Worm (Caenorhabditis elegans) whole organism, early embryonic: Measurements from ENCODE around the gene T12G3.11.

ENCODE experiments used
- B0310.2 ChIP-seq: sonication (generic microtip); optimal IDR thresholded peaks from 2 replicates; lab custom pipeline; 2016; ENCODE audit warnings: mild to moderate bottlenecking, missing genetic modification characterization, missing compliant biosample characterization
- F13C5.2 ChIP-seq: sonication (generic microtip); optimal IDR thresholded peaks from 2 replicates; lab custom pipeline; 2017; ENCODE audit warnings: mild to moderate bottlenecking, missing genetic modification characterization, inconsistent platforms, missing compliant biosample characterization
- aly-1 ChIP-seq: sonication (generic microtip); optimal IDR thresholded peaks from 2 replicates; lab custom pipeline; 2016; ENCODE audit warnings: missing genetic modification characterization, missing compliant biosample characterization
- ama-1 ChIP-seq: fragments of 150-350 bp; optimal IDR thresholded peaks from 2 replicates; lab custom pipeline; 2014
- ceh-13 ChIP-seq: fragments of 200-800 bp; sonication (Bioruptor generic); optimal IDR thresholded peaks from 2 replicates; lab custom pipeline; 2018; ENCODE audit warnings: mild to moderate bottlenecking, missing genetic modification characterization, missing compliant biosample characterization
- ceh-36 ChIP-seq: sonication (generic microtip); optimal IDR thresholded peaks from 2 replicates; lab custom pipeline; 2016; ENCODE audit warnings: missing genetic modification characterization, inconsistent platforms, missing compliant biosample characterization
- ets-7 ChIP-seq: sonication (generic microtip); optimal IDR thresholded peaks from 2 replicates; lab custom pipeline; 2016; ENCODE audit warnings: missing genotype, missing genetic modification characterization, missing compliant biosample characterization
- flt-1 ChIP-seq: fragments of 200-800 bp; sonication (Bioruptor generic); IDR thresholded peaks from 2 replicates; pipeline ENCODE4 v1.3.6; 2022; ENCODE audit warnings: missing genetic modification characterization, missing compliant biosample characterization
- hmbx-1 ChIP-seq: sonication (generic microtip); optimal IDR thresholded peaks from 2 replicates; lab custom pipeline; 2016; ENCODE audit warnings: mild to moderate bottlenecking, missing genetic modification characterization, missing compliant biosample characterization
- hmg-4 ChIP-seq: fragments of 200-800 bp; sonication (Bioruptor generic); optimal IDR thresholded peaks from 2 replicates; lab custom pipeline; 2018; ENCODE audit warnings: mild to moderate bottlenecking, missing genetic modification characterization, missing compliant biosample characterization
- hnd-1 ChIP-seq: sonication (generic microtip); optimal IDR thresholded peaks from 2 replicates; lab custom pipeline; 2016; ENCODE audit warnings: missing genetic modification characterization, missing compliant biosample characterization
- pes-1 ChIP-seq: fragments of 200-800 bp; sonication (Bioruptor generic); IDR thresholded peaks from 2 replicates; pipeline ENCODE4 v1.3.6; 2022; ENCODE audit warnings: missing genetic modification reagents, missing genetic modification characterization, missing compliant biosample characterization
- scrt-1 ChIP-seq: fragments of 200-800 bp; sonication (Bioruptor generic); IDR thresholded peaks from 2 replicates; pipeline ENCODE4 v1.3.6; 2022; ENCODE audit warnings: missing genetic modification characterization, missing compliant biosample characterization
- sea-1 ChIP-seq: fragments of 200-800 bp; sonication (Bioruptor generic); conservative IDR thresholded peaks from 2 replicates; pipeline ENCODE4 v1.3.6; 2022; ENCODE audit warnings: missing genetic modification characterization, missing compliant biosample characterization
- tbx-11 ChIP-seq: fragments of 200-800 bp; sonication (Bioruptor generic); IDR thresholded peaks from 2 replicates; pipeline ENCODE4 v1.3.6; 2022; ENCODE audit warnings: missing genetic modification characterization, missing compliant biosample characterization
- tbx-37 ChIP-seq: fragments of 200-800 bp; sonication (Bioruptor generic); conservative IDR thresholded peaks from 2 replicates; pipeline ENCODE4 v1.3.6; 2022; ENCODE audit warnings: missing genetic modification reagents, missing genetic modification characterization, missing compliant biosample characterization
- tra-4 ChIP-seq: sonication (generic microtip); optimal IDR thresholded peaks from 2 replicates; lab custom pipeline; 2017; ENCODE audit warnings: missing genetic modification characterization, missing compliant biosample characterization

T12G3.11 gene

ce11 chrIV:12031003-12031402 is 1.4 kb upstream of the T12G3.11 start, which contains the start of the genes T12G3.6 and mrpl-51:
Gene T12G3.6 (minus strand): TSS chrIV:12031271.
Gene mrpl-51 (plus strand): TSS chrIV:12031324.
- TF ChIP-seq scrt-1 (GFP tag; lab: Robert Waterston, UW) (no peak), flt-1 (GFP tag; lab: Robert Waterston, UW) (no peak), sea-1 (no peak), ama-1 (lab: Kevin White, UChicago) (no peak), ceh-13 (GFP tag; lab: Kevin White, UChicago) (no peak), ets-7 (tag; lab: Kevin White, UChicago) (no peak), pes-1 (GFP tag; lab: Robert Waterston, UW) (no peak), tbx-11 (GFP tag; lab: Robert Waterston, UW) (no peak), hnd-1 (tag; lab: Kevin White, UChicago) (no peak), tbx-37 (GFP tag; lab: Robert Waterston, UW) (no peak), tra-4 (tag; lab: Kevin White, UChicago) (no peak), aly-1 (tag; lab: Kevin White, UChicago) (no peak), hmg-4 (GFP tag; lab: Kevin White, UChicago) (no peak), ceh-36 (tag; lab: Kevin White, UChicago) (no peak), hmbx-1 (no peak), F13C5.2 (tag; lab: Kevin White, UChicago) (no peak), B0310.2 (no peak)

ce11 chrIV:12029074-12029473 is 498 bp downstream of the T12G3.11 start, which contains the start of gene tgn-38:
Gene tgn-38 (minus strand): TSS chrIV:12029174.
- TF ChIP-seq ets-7 (tag; lab: Kevin White, UChicago) (no peak), hnd-1 (tag; lab: Kevin White, UChicago) (no peak), hmg-4 (GFP tag; lab: Kevin White, UChicago) (no peak), scrt-1 (GFP tag; lab: Robert Waterston, UW) (no peak), aly-1 (tag; lab: Kevin White, UChicago) (no peak), tbx-37 (GFP tag; lab: Robert Waterston, UW) (no peak), ama-1 (lab: Kevin White, UChicago) (no peak), flt-1 (GFP tag; lab: Robert Waterston, UW) (no peak), ceh-13 (GFP tag; lab: Kevin White, UChicago) (no peak), ceh-36 (tag; lab: Kevin White, UChicago) (no peak), B0310.2 (no peak), F13C5.2 (tag; lab: Kevin White, UChicago) (no peak), tbx-11 (GFP tag; lab: Robert Waterston, UW) (no peak), tra-4 (tag; lab: Kevin White, UChicago) (no peak)

ce11 chrIV:12021360-12021759 is 8.2 kb downstream of the T12G3.11 start:
- TF ChIP-seq ceh-36 (tag; lab: Kevin White, UChicago) (no peak), tra-4 (tag; lab: Kevin White, UChicago) (no peak), hmg-4 (GFP tag; lab: Kevin White, UChicago) (no peak), F13C5.2 (tag; lab: Kevin White, UChicago) (no peak), ets-7 (tag; lab: Kevin White, UChicago) (no peak), B0310.2 (no peak), aly-1 (tag; lab: Kevin White, UChicago) (no peak), tbx-37 (GFP tag; lab: Robert Waterston, UW) (no peak), sea-1 (no peak), hmbx-1 (no peak), scrt-1 (GFP tag; lab: Robert Waterston, UW) (no peak), flt-1 (GFP tag; lab: Robert Waterston, UW) (no peak)

- TF ChIP-seq sea-1 (no peak), hmbx-1 (no peak), hnd-1 (tag; lab: Kevin White, UChicago) (no peak), tbx-37 (GFP tag; lab: Robert Waterston, UW) (no peak), ceh-13 (GFP tag; lab: Kevin White, UChicago) (no peak), aly-1 (tag; lab: Kevin White, UChicago) (no peak), tbx-11 (GFP tag; lab: Robert Waterston, UW) (no peak), ceh-36 (tag; lab: Kevin White, UChicago) (no peak), tra-4 (tag; lab: Kevin White, UChicago) (no peak), hmg-4 (GFP tag; lab: Kevin White, UChicago) (no peak)
These were observed 10.7 kb downstream of the T12G3.11 start for ce11 chrIV:12018920-12019319.

- no peak for TF ChIP-seq tbx-37 (GFP tag; lab: Robert Waterston, UW)
- TF ChIP-seq hmg-4 (GFP tag; lab: Kevin White, UChicago): no peak
- TF ChIP-seq flt-1 (GFP tag; lab: Robert Waterston, UW): no peak
- no peak for TF ChIP-seq ets-7 (tag; lab: Kevin White, UChicago)
- TF ChIP-seq tra-4 (tag; lab: Kevin White, UChicago): no peak
These were observed 14.0 kb downstream of the T12G3.11 start, which contains the start of gene lips-6 for ce11 chrIV:12015586-12015985. Gene lips-6 (minus strand): TSS chrIV:12015686.

ce11 chrIV:12013120-12013519 is 16.5 kb downstream of the T12G3.11 start, which contains the start of gene spe-17:
Gene spe-17 (plus strand): TSS chrIV:12013420.
- TF ChIP-seq sea-1 (no peak), aly-1 (tag; lab: Kevin White, UChicago) (no peak), pes-1 (GFP tag; lab: Robert Waterston, UW) (no peak), ets-7 (tag; lab: Kevin White, UChicago) (no peak), F13C5.2 (tag; lab: Kevin White, UChicago) (no peak), hmg-4 (GFP tag; lab: Kevin White, UChicago) (no peak), ceh-36 (tag; lab: Kevin White, UChicago) (no peak), hnd-1 (tag; lab: Kevin White, UChicago) (no peak), tra-4 (tag; lab: Kevin White, UChicago) (no peak), B0310.2 (no peak), tbx-11 (GFP tag; lab: Robert Waterston, UW) (no peak)

- TF ChIP-seq ama-1 (lab: Kevin White, UChicago) (no peak), F13C5.2 (tag; lab: Kevin White, UChicago) (no peak), sea-1 (no peak), scrt-1 (GFP tag; lab: Robert Waterston, UW) (no peak), pes-1 (GFP tag; lab: Robert Waterston, UW) (no peak), hnd-1 (tag; lab: Kevin White, UChicago) (no peak), aly-1 (tag; lab: Kevin White, UChicago) (no peak), hmg-4 (GFP tag; lab: Kevin White, UChicago) (no peak), tra-4 (tag; lab: Kevin White, UChicago) (no peak), tbx-37 (GFP tag; lab: Robert Waterston, UW) (no peak)
These were observed 17.1 kb downstream of the T12G3.11 start for ce11 chrIV:12012439-12013003.
